Worm (Caenorhabditis elegans): Measurements from ENCODE around the gene mob-4.

ce11 chrIII:8239325-8239724, 14.4 kb downstream of the mob-4 start, which contains the start of gene tsp-1:
- TF ChIP-seq snpc-4 (tag; optimal IDR thresholded peaks at IDR 0.05) (no peak), lin-38 (GFP tag; IDR thresholded peaks at IDR 0.05) (no peak), pqm-1 (tag; optimal IDR thresholded peaks at IDR 0.05) (peak; percentile 55), R02D3.7 (tag; optimal IDR thresholded peaks at IDR 0.05) (no peak), egl-27 (tag; optimal IDR thresholded peaks at IDR 0.05) (no peak), fos-1 (tag; optimal IDR thresholded peaks at IDR 0.05) (no peak), aly-2 (tag; optimal IDR thresholded peaks at IDR 0.05) (no peak), mes-2 (tag; optimal IDR thresholded peaks at IDR 0.05; ENCODE audit: poor library complexity, severe bottlenecking) (no peak), F26F4.8 (GFP tag; conservative IDR thresholded peaks at IDR 0.05) (no peak), ceh-82 (tag; optimal IDR thresholded peaks at IDR 0.05) (no peak), fkh-10 (GFP tag; optimal IDR thresholded peaks at IDR 0.05) (no peak), ztf-11 (tag; optimal IDR thresholded peaks at IDR 0.05) (no peak), nhr-102 (tag; optimal IDR thresholded peaks at IDR 0.05) (no peak), ceh-28 (tag; optimal IDR thresholded peaks at IDR 0.05) (no peak)
